Fruit fly (Drosophila melanogaster) whole organism: Measurements from ENCODE around the gene NijC.

ENCODE experiments used
- CG8478 ChIP-seq: fragments of >200 bp; optimal IDR thresholded peaks from 2 replicates; lab custom pipeline; 2018; ENCODE audit warnings: inconsistent platforms
- Dll ChIP-seq: fragments of >200 bp; optimal IDR thresholded peaks from 2 replicates; lab custom pipeline; 2017
- EcR ChIP-seq, 2 experiments: fragments of >200 bp; optimal IDR thresholded peaks; 2 replicates each; lab custom pipeline; 2017; ENCODE audit warnings: missing biosample characterization in 2 of 2, missing genetic modification characterization in 2 of 2, missing genetic modification reagents in 2 of 2
- pan ChIP-seq: fragments of >200 bp; optimal IDR thresholded peaks from 2 replicates; lab custom pipeline; 2017
- psq ChIP-seq: fragments of >200 bp; optimal IDR thresholded peaks from 2 replicates; lab custom pipeline; 2017
- usp ChIP-seq: fragments of >200 bp; optimal IDR thresholded peaks from 2 replicates; lab custom pipeline; 2017; ENCODE audit warnings: missing biosample characterization, missing genetic modification characterization, mixed read lengths

dm6 chr3R:12652736-12653135 lies 42.2 kb upstream of the NijC start:
- TF ChIP-seq CG8478 (lab: Kevin White, UChicago), result no peak
- no peak for TF ChIP-seq EcR (GFP tag; optimal IDR thresholded peaks at IDR 0.05; lab: Kevin White, UChicago)
- TF ChIP-seq psq (lab: Kevin White, UChicago), result no peak
- no peak for TF ChIP-seq usp (GFP tag; lab: Kevin White, UChicago)
- TF ChIP-seq pan (lab: Kevin White, UChicago), result no peak
- no peak for TF ChIP-seq Dll (lab: Kevin White, UChicago)
